Worm (Caenorhabditis elegans) whole organism, L1 larva: ENCODE data around the gene srg-13.

Experiments used
- F16B12.6 ChIP-seq: fragments of 150-350 bp; optimal IDR thresholded peaks from 2 replicates; lab custom pipeline; 2014; ENCODE audit warnings: missing biosample characterization, missing genetic modification characterization
- aha-1 ChIP-seq: fragments of 150-350 bp; optimal IDR thresholded peaks from 2 replicates; lab custom pipeline; 2014; ENCODE audit warnings: missing biosample characterization, missing genetic modification characterization
- ces-1 ChIP-seq: fragments of 150-350 bp; optimal IDR thresholded peaks from 2 replicates; lab custom pipeline; 2014; ENCODE audit warnings: missing biosample characterization, missing genetic modification reagents, missing genetic modification characterization
- dsc-1 ChIP-seq: sonication (generic microtip); optimal IDR thresholded peaks from 2 replicates; lab custom pipeline; 2016; ENCODE audit warnings: mild to moderate bottlenecking, missing genetic modification characterization, missing compliant biosample characterization
- efl-1 ChIP-seq, 4 experiments: fragments of 150-350 bp; optimal IDR thresholded peaks in 3 of 4; peaks in 1 of 4; 1 replicate in 1 of 4; 2 replicates in 3 of 4; lab custom pipeline; 2014; ENCODE audit warnings: missing biosample characterization in 2 of 4, missing genetic modification characterization in 2 of 4, missing genetic modification reagents in 2 of 4
- elt-3 ChIP-seq, 6 experiments: fragments of 150-350 bp in 1 of 6; sonication (generic microtip); optimal IDR thresholded peaks; 2 replicates each; lab custom pipeline; 2017 to 2018; ENCODE audit warnings: missing biosample characterization in 6 of 6, missing genetic modification characterization in 6 of 6, inconsistent platforms in 1 of 6
- fkh-10 ChIP-seq: sonication (generic microtip); optimal IDR thresholded peaks from 2 replicates; lab custom pipeline; 2017; ENCODE audit warnings: missing biosample characterization, missing genetic modification reagents, missing genetic modification characterization
- fkh-8 ChIP-seq: sonication (generic microtip); optimal IDR thresholded peaks from 2 replicates; lab custom pipeline; 2016; ENCODE audit warnings: mild to moderate bottlenecking, missing genetic modification characterization, missing compliant biosample characterization
- lin-13 ChIP-seq: fragments of 150-350 bp; optimal IDR thresholded peaks from 2 replicates; lab custom pipeline; 2014; ENCODE audit warnings: missing biosample characterization, missing genetic modification reagents, missing genetic modification characterization
- lin-39 ChIP-seq: fragments of 150-350 bp; optimal IDR thresholded peaks from 2 replicates; lab custom pipeline; 2014; ENCODE audit warnings: missing biosample characterization, missing genetic modification reagents, missing genetic modification characterization
- nhr-77 ChIP-seq: fragments of 150-350 bp; optimal IDR thresholded peaks from 2 replicates; lab custom pipeline; 2014; ENCODE audit warnings: missing biosample characterization, missing genetic modification characterization
- zip-4 ChIP-seq: fragments of 200-800 bp; sonication (Bioruptor generic); optimal IDR thresholded peaks from 2 replicates; lab custom pipeline; 2018; ENCODE audit warnings: mild to moderate bottlenecking, missing genetic modification characterization, moderate library complexity, missing compliant biosample characterization

- TF ChIP-seq aha-1 (tag; lab: Kevin White, UChicago) (no peak), efl-1 (optimal IDR thresholded peaks at IDR 0.05; lab: Kevin White, UChicago) (no peak), efl-1 (GFP tag; optimal IDR thresholded peaks at IDR 0.05 in 1 of 2; lab: Kevin White, UChicago) (no peak), ces-1 (GFP tag; lab: Kevin White, UChicago) (no peak), lin-39 (no peak), elt-3 (tag; optimal IDR thresholded peaks at IDR 0.05; lab: Kevin White, UChicago) (no peak), lin-13 (GFP tag; lab: Kevin White, UChicago) (no peak), fkh-10 (GFP tag; lab: Kevin White, UChicago) (no peak), nhr-77 (tag; lab: Kevin White, UChicago) (no peak), zip-4 (no peak), fkh-8 (tag; lab: Kevin White, UChicago) (no peak), F16B12.6 (tag; lab: Kevin White, UChicago) (no peak), dsc-1 (tag; lab: Kevin White, UChicago) (no peak)
Measured at ce11 chrIII:4659426-4659825, 12.6 kb upstream of the srg-13 start.
